Worm (Caenorhabditis elegans): Measurements from ENCODE around the gene C07D10.6.

DNA sequence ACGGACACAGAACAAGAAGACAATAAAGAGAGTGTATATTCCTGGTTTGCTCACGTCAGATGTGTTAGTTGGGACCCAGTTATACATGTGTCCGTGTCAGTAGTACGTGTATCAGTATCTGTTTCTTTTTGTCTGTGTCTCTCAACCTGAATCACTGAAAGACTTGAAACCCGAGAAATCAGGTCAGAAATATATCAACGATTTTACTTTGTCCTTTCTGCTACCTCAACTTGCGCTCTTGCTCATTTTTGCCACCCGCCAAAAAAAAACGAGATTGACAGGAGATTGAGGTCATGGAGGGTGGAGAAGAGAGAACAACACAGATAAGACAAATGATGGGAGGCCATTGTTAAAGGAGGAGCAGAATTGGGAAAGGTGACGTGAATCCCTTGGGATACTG, 40.4 kb downstream of the C07D10.6 start:
- TF ChIP-seq ahr-1 (tag; optimal IDR thresholded peaks at IDR 0.05): no peak
- TF ChIP-seq lin-11 (tag; optimal IDR thresholded peaks at IDR 0.05): no peak
- no peak for TF ChIP-seq ama-1 (optimal IDR thresholded peaks at IDR 0.05)
- TF ChIP-seq tbx-2 (tag; optimal IDR thresholded peaks at IDR 0.05): no peak
- no peak for TF ChIP-seq pqm-1 (tag; optimal IDR thresholded peaks at IDR 0.05)
- TF ChIP-seq unc-55 (GFP tag; optimal IDR thresholded peaks at IDR 0.05): no peak
- TF ChIP-seq pha-4 (tag; optimal IDR thresholded peaks at IDR 0.05): no peak
- no peak for TF ChIP-seq hlh-15 (tag; optimal IDR thresholded peaks at IDR 0.05)
- TF ChIP-seq ceh-2 (tag; optimal IDR thresholded peaks at IDR 0.05): no peak
- TF ChIP-seq sox-2 (GFP tag; IDR thresholded peaks at IDR 0.05): no peak
- TF ChIP-seq F13H6.1 (tag; optimal IDR thresholded peaks at IDR 0.05): no peak
- no peak for TF ChIP-seq ttx-3 (tag; optimal IDR thresholded peaks at IDR 0.05)
- TF ChIP-seq nhr-11 (tag; optimal IDR thresholded peaks at IDR 0.05): no peak
